Worm (Caenorhabditis elegans) whole organism, young adult: ENCODE data around the gene F27B10.1.
A peak's percentile ranks its signal among the peaks of the same experiment; 100 is the strongest.

Source experiments
- C06A6.2 ChIP-seq: fragments of 200-800 bp; sonication (Bioruptor generic); conservative IDR thresholded peaks from 2 replicates; pipeline ENCODE4 v1.3.6; 2022; ENCODE audit warnings: missing genetic modification characterization, missing compliant biosample characterization
- F37B4.10 ChIP-seq: fragments of 200-800 bp; sonication (Bioruptor generic); IDR thresholded peaks from 2 replicates; pipeline ENCODE4 v1.3.6; 2022; ENCODE audit warnings: missing genetic modification characterization, missing compliant biosample characterization
- F52B5.7 ChIP-seq: sonication (generic microtip); optimal IDR thresholded peaks from 2 replicates; lab custom pipeline; 2016; ENCODE audit warnings: mild to moderate bottlenecking, missing genetic modification characterization, missing compliant biosample characterization
- F57A8.1 ChIP-seq: fragments of 200-800 bp; sonication (Bioruptor generic); optimal IDR thresholded peaks from 2 replicates; lab custom pipeline; 2018; ENCODE audit warnings: mild to moderate bottlenecking, missing genetic modification characterization, moderate library complexity, missing compliant biosample characterization
- Y67H2A.10 ChIP-seq: fragments of 200-800 bp; sonication (Bioruptor generic); conservative IDR thresholded peaks from 2 replicates; pipeline ENCODE4 v1.3.6; 2022; ENCODE audit warnings: missing genetic modification reagents, missing genetic modification characterization, missing compliant biosample characterization
- Y95B8A.8 ChIP-seq: fragments of 200-800 bp; sonication (Bioruptor generic); IDR thresholded peaks from 2 replicates; pipeline ENCODE4 v1.3.6; 2022; ENCODE audit warnings: missing genetic modification reagents, missing genetic modification characterization, missing compliant biosample characterization
- akir-1 ChIP-seq: fragments of 200-800 bp; sonication (Bioruptor generic); optimal IDR thresholded peaks from 2 replicates; lab custom pipeline; 2018; ENCODE audit warnings: mild to moderate bottlenecking, missing genetic modification characterization, moderate library complexity, missing compliant biosample characterization
- ama-1 ChIP-seq, 3 experiments: fragments of 150-350 bp in 1 of 3; sonication (generic microtip) in 2 of 3; optimal IDR thresholded peaks; 2 replicates each; lab custom pipeline; 2014 to 2018; ENCODE audit warnings: missing biosample characterization in 2 of 3, missing genetic modification characterization in 2 of 3, missing genetic modification reagents in 2 of 3
- atf-7 ChIP-seq: sonication (generic microtip); optimal IDR thresholded peaks from 2 replicates; lab custom pipeline; 2017; ENCODE audit warnings: mild to moderate bottlenecking, missing genetic modification characterization, missing compliant biosample characterization
- attf-3 ChIP-seq: fragments of 200-800 bp; sonication (Bioruptor generic); conservative IDR thresholded peaks from 2 replicates; pipeline ENCODE4 v1.3.6; 2022; ENCODE audit warnings: missing genetic modification reagents, missing genetic modification characterization, missing compliant biosample characterization
- bed-2 ChIP-seq: fragments of 200-800 bp; sonication (Bioruptor generic); IDR thresholded peaks from 2 replicates; pipeline ENCODE4 v1.3.6; 2022; ENCODE audit warnings: missing genetic modification reagents, missing genetic modification characterization, missing compliant biosample characterization
- ccch-3 ChIP-seq: fragments of 200-800 bp; sonication (Bioruptor generic); optimal IDR thresholded peaks from 2 replicates; lab custom pipeline; 2018; ENCODE audit warnings: mild to moderate bottlenecking, missing genetic modification characterization, missing compliant biosample characterization
- cebp-1 ChIP-seq, 2 experiments: fragments of 200-800 bp in 1 of 2; sonication (Bioruptor generic) in 1 of 2; sonication (generic microtip) in 1 of 2; IDR thresholded peaks in 1 of 2; optimal IDR thresholded peaks in 1 of 2; 2 replicates each; pipeline versions ENCODE4 v1.3.6 to Lab custom; 2017 to 2022; ENCODE audit warnings: missing compliant biosample characterization in 2 of 2, missing genetic modification characterization in 2 of 2, mild to moderate bottlenecking in 1 of 2, missing genetic modification reagents in 1 of 2, moderate library complexity in 1 of 2
- cebp-2 ChIP-seq: fragments of 200-800 bp; sonication (Bioruptor generic); IDR thresholded peaks from 2 replicates; pipeline ENCODE4 v1.3.6; 2022; ENCODE audit warnings: missing genetic modification characterization, missing compliant biosample characterization
- ceh-40 ChIP-seq: fragments of 200-800 bp; sonication (Bioruptor generic); IDR thresholded peaks from 2 replicates; pipeline ENCODE4 v1.3.6; 2022; ENCODE audit warnings: missing genetic modification characterization, missing compliant biosample characterization
- ceh-91 ChIP-seq: fragments of 200-800 bp; sonication (Bioruptor generic); IDR thresholded peaks from 2 replicates; pipeline ENCODE4 v1.3.6; 2022; ENCODE audit warnings: missing genetic modification reagents, missing genetic modification characterization, missing compliant biosample characterization
- efl-1 ChIP-seq: fragments of 150-350 bp; optimal IDR thresholded peaks from 2 replicates; lab custom pipeline; 2014; ENCODE audit warnings: missing biosample characterization, missing genetic modification reagents, missing genetic modification characterization
- hmg-20 ChIP-seq: fragments of 200-800 bp; sonication (Bioruptor generic); IDR thresholded peaks from 2 replicates; pipeline ENCODE4 v1.3.6; 2022; ENCODE audit warnings: missing genetic modification reagents, missing genetic modification characterization, missing compliant biosample characterization
- hrde-1 ChIP-seq: sonication (generic microtip); optimal IDR thresholded peaks from 2 replicates; lab custom pipeline; 2016; ENCODE audit warnings: missing genetic modification characterization, mild to moderate bottlenecking, missing compliant biosample characterization, moderate library complexity, missing genotype, missing genetic modification reagents, borderline replicate concordance
- lin-26 ChIP-seq: fragments of 200-800 bp; sonication (Bioruptor generic); IDR thresholded peaks from 2 replicates; pipeline ENCODE4 v1.3.6; 2022; ENCODE audit warnings: missing genetic modification reagents, missing genetic modification characterization, missing compliant biosample characterization
- lin-40 ChIP-seq: sonication (generic microtip); optimal IDR thresholded peaks from 2 replicates; lab custom pipeline; 2016; ENCODE audit warnings: missing genetic modification characterization, mild to moderate bottlenecking, missing compliant biosample characterization, missing genotype, missing genetic modification reagents
- lir-1 ChIP-seq: fragments of 200-800 bp; sonication (Bioruptor generic); conservative IDR thresholded peaks from 2 replicates; pipeline ENCODE4 v1.3.6; 2022; ENCODE audit warnings: missing genetic modification reagents, missing genetic modification characterization, missing compliant biosample characterization
- lsy-27 ChIP-seq: sonication (generic microtip); optimal IDR thresholded peaks from 2 replicates; lab custom pipeline; 2017; ENCODE audit warnings: missing genetic modification characterization, mild to moderate bottlenecking, missing compliant biosample characterization, antibody characterized with exemption, missing genotype, borderline replicate concordance; ENCODE audit not compliant: insufficient read depth
- mcd-1 ChIP-seq: fragments of 200-800 bp; sonication (Bioruptor generic); IDR thresholded peaks from 2 replicates; pipeline ENCODE4 v1.3.6; 2022; ENCODE audit warnings: missing genetic modification reagents, missing genetic modification characterization, missing compliant biosample characterization
- mxl-1 ChIP-seq: sonication (generic microtip); optimal IDR thresholded peaks from 2 replicates; lab custom pipeline; 2016; ENCODE audit warnings: missing genetic modification characterization, missing compliant biosample characterization
- nfya-1 ChIP-seq: sonication (generic microtip); optimal IDR thresholded peaks from 2 replicates; lab custom pipeline; 2017; ENCODE audit warnings: antibody characterized with exemption, missing compliant biosample characterization, missing genetic modification characterization, borderline replicate concordance; ENCODE audit not compliant: insufficient read depth
- nhr-80 ChIP-seq: sonication (generic microtip); optimal IDR thresholded peaks from 2 replicates; lab custom pipeline; 2016; ENCODE audit warnings: missing genetic modification characterization, missing compliant biosample characterization
- rec-8 ChIP-seq, 2 experiments: sonication (generic microtip); optimal IDR thresholded peaks; 2 replicates each; lab custom pipeline; 2016; ENCODE audit warnings: mild to moderate bottlenecking in 2 of 2, missing genetic modification characterization in 2 of 2, missing genetic modification reagents in 2 of 2, missing genotype in 2 of 2, missing biosample characterization in 1 of 2, missing compliant biosample characterization in 1 of 2, moderate library complexity in 1 of 2
- rpc-1 ChIP-seq, 2 experiments: fragments of 150-350 bp in 1 of 2; sonication (generic microtip) in 1 of 2; optimal IDR thresholded peaks; 2 replicates each; lab custom pipeline; 2014 to 2018; ENCODE audit warnings: missing biosample characterization in 1 of 2, missing genetic modification characterization in 1 of 2, missing genetic modification reagents in 1 of 2, missing genotype in 1 of 2
- sdz-38 ChIP-seq: sonication (generic microtip); optimal IDR thresholded peaks from 2 replicates; lab custom pipeline; 2016; ENCODE audit warnings: missing genotype, missing genetic modification characterization, missing compliant biosample characterization
- snpc-1.1 ChIP-seq: sonication (generic microtip); optimal IDR thresholded peaks from 2 replicates; lab custom pipeline; 2017; ENCODE audit warnings: missing genetic modification characterization, mild to moderate bottlenecking, missing compliant biosample characterization, antibody characterized with exemption, moderate library complexity, missing genotype, missing genetic modification reagents; ENCODE audit not compliant: insufficient read depth
- tlf-1 ChIP-seq: fragments of 200-800 bp; sonication (Bioruptor generic); optimal IDR thresholded peaks from 2 replicates; lab custom pipeline; 2018; ENCODE audit warnings: mild to moderate bottlenecking, missing genetic modification characterization, missing compliant biosample characterization
- unc-130 ChIP-seq: sonication (generic microtip); optimal IDR thresholded peaks from 2 replicates; lab custom pipeline; 2016; ENCODE audit warnings: missing genetic modification reagents, missing genetic modification characterization, missing compliant biosample characterization
- zfh-2 ChIP-seq: fragments of 200-800 bp; sonication (Bioruptor generic); conservative IDR thresholded peaks from 2 replicates; pipeline ENCODE4 v1.3.6; 2022; ENCODE audit warnings: missing genetic modification reagents, missing genetic modification characterization, missing compliant biosample characterization
- zim-3 ChIP-seq: sonication (generic microtip); optimal IDR thresholded peaks from 2 replicates; lab custom pipeline; 2017; ENCODE audit warnings: mild to moderate bottlenecking, missing genetic modification characterization, moderate library complexity, missing compliant biosample characterization

The F27B10.1 gene

ce11 chrV:7047512-7047911 lies 24.9 kb upstream of the F27B10.1 start, which contains the start of gene F20A1.8:
TSS of gene F20A1.8 (minus strand) at chrV:7047612.
- TF ChIP-seq cebp-2 (no peak), Y95B8A.8 (GFP tag; lab: Robert Waterston, UW) (no peak), sdz-38 (no peak), ceh-91 (no peak), atf-7 (tag; lab: Kevin White, UChicago) (no peak), zim-3 (no peak), nfya-1 (no peak), efl-1 (no peak), unc-130 (GFP tag; lab: Kevin White, UChicago) (no peak), lin-40 (tag; lab: Kevin White, UChicago) (no peak), lsy-27 (tag; lab: Kevin White, UChicago) (no peak), F52B5.7 (tag; lab: Kevin White, UChicago) (no peak), lin-26 (GFP tag; lab: Robert Waterston, UW) (no peak), mcd-1 (GFP tag; lab: Robert Waterston, UW) (no peak), bed-2 (GFP tag; lab: Robert Waterston, UW) (no peak)

ce11 chrV:7050153-7050552 lies 22.3 kb upstream of the F27B10.1 start:
- TF ChIP-seq akir-1 (no peak), F37B4.10 (GFP tag; lab: Robert Waterston, UW) (no peak), C06A6.2 (GFP tag; lab: Robert Waterston, UW) (no peak), mxl-1 (tag; lab: Kevin White, UChicago) (no peak), lin-26 (GFP tag; lab: Robert Waterston, UW) (no peak), hmg-20 (no peak), snpc-1.1 (no peak), mcd-1 (GFP tag; lab: Robert Waterston, UW) (no peak), F57A8.1 (GFP tag; lab: Kevin White, UChicago) (no peak), cebp-2 (no peak), nhr-80 (tag; lab: Kevin White, UChicago) (no peak), ccch-3 (GFP tag; lab: Kevin White, UChicago) (no peak), ama-1 (optimal IDR thresholded peaks at IDR 0.05; lab: Kevin White, UChicago) (no peak), ama-1 (GFP tag; optimal IDR thresholded peaks at IDR 0.05; lab: Kevin White, UChicago) (no peak), cebp-1 (GFP tag; IDR thresholded peaks at IDR 0.05; lab: Robert Waterston, UW) (no peak), cebp-1 (tag; optimal IDR thresholded peaks at IDR 0.05; lab: Kevin White, UChicago) (no peak), rpc-1 (optimal IDR thresholded peaks at IDR 0.05; lab: Kevin White, UChicago) (no peak), rpc-1 (tag; optimal IDR thresholded peaks at IDR 0.05; lab: Kevin White, UChicago) (no peak)

- TF ChIP-seq attf-3 (GFP tag; lab: Robert Waterston, UW) (peak; percentile 86), C06A6.2 (GFP tag; lab: Robert Waterston, UW) (no peak)
Measured at ce11 chrV:7051133-7051765, 21.2 kb upstream of the F27B10.1 start, which contains the start of the genes tofu-2 and spig-1. TSS of gene tofu-2 (minus strand) at chrV:7051248. TSS of gene spig-1 (plus strand) at chrV:7051715.

- TF ChIP-seq bed-2 (GFP tag; lab: Robert Waterston, UW) (no peak), cebp-2 (no peak), Y67H2A.10 (GFP tag; lab: Robert Waterston, UW) (no peak), hrde-1 (no peak), zfh-2 (no peak), ceh-40 (GFP tag; lab: Robert Waterston, UW) (no peak), rec-8 (tag; optimal IDR thresholded peaks at IDR 0.05; lab: Kevin White, UChicago) (no peak), lir-1 (no peak), tlf-1 (GFP tag; lab: Kevin White, UChicago) (no peak)
Measured at ce11 chrV:7053100-7053499, 19.3 kb upstream of the F27B10.1 start, which contains the start of gene txt-17. TSS of gene txt-17 (minus strand) at chrV:7053200.
